Worm (Caenorhabditis elegans) whole organism, L1 larva: ENCODE data around the gene K06A9.3.

Experiments
- C04F5.9 ChIP-seq: sonication (generic microtip); optimal IDR thresholded peaks from 2 replicates; lab custom pipeline; 2016; ENCODE audit warnings: missing genetic modification characterization, missing compliant biosample characterization
- C16A3.4 ChIP-seq: fragments of 150-350 bp; optimal IDR thresholded peaks from 2 replicates; lab custom pipeline; 2014; ENCODE audit warnings: missing biosample characterization, missing genetic modification characterization
- Y116A8C.19 ChIP-seq: sonication (generic microtip); optimal IDR thresholded peaks from 2 replicates; lab custom pipeline; 2016; ENCODE audit warnings: missing compliant biosample characterization, missing genetic modification characterization, borderline replicate concordance
- alr-1 ChIP-seq: fragments of 200-800 bp; sonication (Bioruptor generic); optimal IDR thresholded peaks from 2 replicates; lab custom pipeline; 2018; ENCODE audit warnings: borderline replicate concordance, mild to moderate bottlenecking, missing genetic modification characterization, missing compliant biosample characterization
- blmp-1 ChIP-seq: fragments of 150-350 bp; optimal IDR thresholded peaks from 2 replicates; lab custom pipeline; 2014; ENCODE audit warnings: missing biosample characterization, missing genetic modification characterization
- ceh-88 ChIP-seq: fragments of 200-800 bp; sonication (Bioruptor generic); IDR thresholded peaks from 2 replicates; pipeline ENCODE4 v1.3.6; 2022; ENCODE audit warnings: missing genetic modification characterization, missing compliant biosample characterization
- ces-1 ChIP-seq: fragments of 150-350 bp; optimal IDR thresholded peaks from 2 replicates; lab custom pipeline; 2014; ENCODE audit warnings: missing biosample characterization, missing genetic modification reagents, missing genetic modification characterization
- dpl-1 ChIP-seq, 3 experiments: fragments of 150-350 bp in 2 of 3; sonication (generic microtip) in 1 of 3; optimal IDR thresholded peaks; 2 replicates each; lab custom pipeline; 2014 to 2017; ENCODE audit warnings: missing biosample characterization in 3 of 3, missing genetic modification characterization in 3 of 3, missing genetic modification reagents in 3 of 3
- dsc-1 ChIP-seq: sonication (generic microtip); optimal IDR thresholded peaks from 2 replicates; lab custom pipeline; 2016; ENCODE audit warnings: mild to moderate bottlenecking, missing genetic modification characterization, missing compliant biosample characterization
- efl-1 ChIP-seq, 4 experiments: fragments of 150-350 bp; optimal IDR thresholded peaks in 3 of 4; peaks in 1 of 4; 1 replicate in 1 of 4; 2 replicates in 3 of 4; lab custom pipeline; 2014; ENCODE audit warnings: missing biosample characterization in 2 of 4, missing genetic modification characterization in 2 of 4, missing genetic modification reagents in 2 of 4
- elt-2 ChIP-seq: sonication (generic microtip); optimal IDR thresholded peaks from 2 replicates; lab custom pipeline; 2016; ENCODE audit warnings: missing genetic modification characterization, mild to moderate bottlenecking, inconsistent platforms, missing compliant biosample characterization, missing genetic modification reagents
- fkh-4 ChIP-seq: sonication (generic microtip); optimal IDR thresholded peaks from 2 replicates; lab custom pipeline; 2016; ENCODE audit warnings: missing compliant biosample characterization, missing genetic modification characterization, borderline replicate concordance
- irx-1 ChIP-seq: sonication (generic microtip); optimal IDR thresholded peaks from 2 replicates; lab custom pipeline; 2016; ENCODE audit warnings: missing genetic modification characterization, missing compliant biosample characterization
- jun-1 ChIP-seq: fragments of 150-350 bp; optimal IDR thresholded peaks from 2 replicates; lab custom pipeline; 2014; ENCODE audit warnings: missing biosample characterization, missing genetic modification reagents, missing genetic modification characterization
- lin-14 ChIP-seq: fragments of 200-800 bp; sonication (Bioruptor generic); optimal IDR thresholded peaks from 2 replicates; lab custom pipeline; 2018; ENCODE audit warnings: mild to moderate bottlenecking, missing genetic modification characterization, moderate library complexity, missing compliant biosample characterization
- lin-15B ChIP-seq: fragments of 150-350 bp; sonication (generic microtip); optimal IDR thresholded peaks from 3 replicates; lab custom pipeline; 2014; ENCODE audit warnings: missing biosample characterization, missing genetic modification characterization
- lin-35 ChIP-seq, 2 experiments: fragments of 150-350 bp; optimal IDR thresholded peaks; 2 replicates each; lab custom pipeline; 2014; ENCODE audit warnings: missing biosample characterization in 2 of 2, missing genetic modification characterization in 2 of 2, missing genetic modification reagents in 2 of 2
- lin-39 ChIP-seq: fragments of 150-350 bp; optimal IDR thresholded peaks from 2 replicates; lab custom pipeline; 2014; ENCODE audit warnings: missing biosample characterization, missing genetic modification reagents, missing genetic modification characterization
- lir-3 ChIP-seq: sonication (generic microtip); optimal IDR thresholded peaks from 2 replicates; lab custom pipeline; 2016; ENCODE audit warnings: mild to moderate bottlenecking, missing genetic modification characterization, moderate library complexity, missing compliant biosample characterization; ENCODE audit not compliant: poor library complexity
- lsy-2 ChIP-seq, 2 experiments: fragments of 150-350 bp; optimal IDR thresholded peaks; 2 replicates each; lab custom pipeline; 2014; ENCODE audit warnings: missing biosample characterization in 2 of 2, missing genetic modification characterization in 2 of 2
- mdl-1 ChIP-seq, 2 experiments: fragments of 150-350 bp; optimal IDR thresholded peaks; 2 replicates each; lab custom pipeline; 2014 to 2017; ENCODE audit warnings: missing biosample characterization in 2 of 2, missing genetic modification characterization in 2 of 2, inconsistent platforms in 1 of 2
- mef-2 ChIP-seq: fragments of 150-350 bp; optimal IDR thresholded peaks from 2 replicates; lab custom pipeline; 2014; ENCODE audit warnings: missing biosample characterization, missing genetic modification characterization
- mep-1 ChIP-seq: fragments of 150-350 bp; optimal IDR thresholded peaks from 2 replicates; lab custom pipeline; 2014; ENCODE audit warnings: missing biosample characterization, missing genetic modification characterization
- nhr-11 ChIP-seq: fragments of 150-350 bp; optimal IDR thresholded peaks from 2 replicates; lab custom pipeline; 2014; ENCODE audit warnings: missing biosample characterization, missing genetic modification characterization
- nhr-19 ChIP-seq: fragments of 200-800 bp; sonication (Bioruptor generic); conservative IDR thresholded peaks from 2 replicates; pipeline ENCODE4 v1.3.6; 2022; ENCODE audit warnings: missing genetic modification characterization, missing compliant biosample characterization
- nhr-20 ChIP-seq: sonication (generic microtip); optimal IDR thresholded peaks from 2 replicates; lab custom pipeline; 2016; ENCODE audit warnings: mild to moderate bottlenecking, missing genetic modification characterization, missing compliant biosample characterization
- nhr-47 ChIP-seq: sonication (generic microtip); optimal IDR thresholded peaks from 2 replicates; lab custom pipeline; 2016; ENCODE audit warnings: mild to moderate bottlenecking, missing genetic modification characterization, moderate library complexity, missing compliant biosample characterization
- nhr-71 ChIP-seq: sonication (generic microtip); optimal IDR thresholded peaks from 2 replicates; lab custom pipeline; 2016; ENCODE audit warnings: mild to moderate bottlenecking, missing genetic modification characterization, moderate library complexity, missing compliant biosample characterization
- nhr-77 ChIP-seq: fragments of 150-350 bp; optimal IDR thresholded peaks from 2 replicates; lab custom pipeline; 2014; ENCODE audit warnings: missing biosample characterization, missing genetic modification characterization
- nhr-84 ChIP-seq: sonication (generic microtip); optimal IDR thresholded peaks from 2 replicates; lab custom pipeline; 2017; ENCODE audit warnings: missing biosample characterization, missing genetic modification characterization
- nhr-85 ChIP-seq: sonication (generic microtip); peaks from one replicate; lab custom pipeline; 2016; ENCODE audit warnings: missing genetic modification characterization, inconsistent platforms, missing compliant biosample characterization
- pag-3 ChIP-seq: sonication (generic microtip); optimal IDR thresholded peaks from 2 replicates; lab custom pipeline; 2017; ENCODE audit warnings: missing genetic modification characterization, mild to moderate bottlenecking, missing compliant biosample characterization, antibody characterized with exemption, borderline replicate concordance; ENCODE audit not compliant: insufficient read depth
- rnt-1 ChIP-seq: sonication (generic microtip); optimal IDR thresholded peaks from 2 replicates; lab custom pipeline; 2016; ENCODE audit warnings: mild to moderate bottlenecking, missing genetic modification characterization, moderate library complexity, missing compliant biosample characterization
- skn-1 ChIP-seq: fragments of 150-350 bp; optimal IDR thresholded peaks from 2 replicates; lab custom pipeline; 2014; ENCODE audit warnings: missing biosample characterization, missing genetic modification characterization
- snu-23 ChIP-seq: sonication (generic microtip); optimal IDR thresholded peaks from 2 replicates; lab custom pipeline; 2016; ENCODE audit warnings: missing genetic modification characterization, missing compliant biosample characterization
- sox-4 ChIP-seq: sonication (generic microtip); optimal IDR thresholded peaks from 2 replicates; lab custom pipeline; 2016; ENCODE audit warnings: missing genetic modification characterization, missing compliant biosample characterization
- swsn-7 ChIP-seq: sonication (generic microtip); optimal IDR thresholded peaks from 2 replicates; lab custom pipeline; 2016; ENCODE audit warnings: missing genetic modification characterization, missing compliant biosample characterization
- tbx-2 ChIP-seq: sonication (generic microtip); optimal IDR thresholded peaks from 2 replicates; lab custom pipeline; 2016; ENCODE audit warnings: missing genetic modification characterization, missing compliant biosample characterization
- tlp-1 ChIP-seq: fragments of 150-350 bp; optimal IDR thresholded peaks from 2 replicates; lab custom pipeline; 2014; ENCODE audit warnings: missing biosample characterization, missing genetic modification characterization
- unc-130 ChIP-seq: fragments of 150-350 bp; optimal IDR thresholded peaks from 2 replicates; lab custom pipeline; 2017; ENCODE audit warnings: missing biosample characterization, missing genetic modification characterization, inconsistent platforms
- unc-30 ChIP-seq: sonication (generic microtip); optimal IDR thresholded peaks from 2 replicates; lab custom pipeline; 2017; ENCODE audit warnings: missing biosample characterization, missing genetic modification characterization
- ztf-11 ChIP-seq, 2 experiments: sonication (generic microtip); optimal IDR thresholded peaks; 2 replicates each; lab custom pipeline; 2016 to 2017; ENCODE audit warnings: missing genetic modification characterization in 2 of 2, missing biosample characterization in 1 of 2, missing compliant biosample characterization in 1 of 2
- ztf-4 ChIP-seq: fragments of 150-350 bp; optimal IDR thresholded peaks from 2 replicates; lab custom pipeline; 2014; ENCODE audit warnings: missing biosample characterization, missing genetic modification characterization

K06A9.3 gene

ce11 chrX:1543432-1543831, 8.3 kb upstream of the K06A9.3 start:
- TF ChIP-seq elt-2 (peak; percentile 29), dpl-1 (GFP tag; optimal IDR thresholded peaks at IDR 0.05; lab: Kevin White, UChicago) (no peak), lin-35 (GFP tag; optimal IDR thresholded peaks at IDR 0.05; lab: Kevin White, UChicago) (no peak)

- peak; percentile 7 for TF ChIP-seq nhr-20 (tag; lab: Kevin White, UChicago)
- TF ChIP-seq elt-2 = peak; percentile 68
- TF ChIP-seq nhr-77 (tag; lab: Kevin White, UChicago) = no peak
These were observed 5.9 kb upstream of the K06A9.3 start for ce11 chrX:1541072-1541471.

ce11 chrX:1538830-1539229, 3.7 kb upstream of the K06A9.3 start:
- TF ChIP-seq dpl-1 (GFP tag; optimal IDR thresholded peaks at IDR 0.05; lab: Kevin White, UChicago) (no peak), efl-1 (optimal IDR thresholded peaks at IDR 0.05; lab: Kevin White, UChicago) (no peak), efl-1 (GFP tag; optimal IDR thresholded peaks at IDR 0.05 in 1 of 2; lab: Kevin White, UChicago) (peak in 1 of 2 experiments; percentile 10)

- TF ChIP-seq nhr-11 (tag; lab: Kevin White, UChicago) (peak; percentile 46), nhr-19 (GFP tag; lab: Robert Waterston, UW) (peak; percentile 70), ztf-4 (tag; lab: Kevin White, UChicago) (no peak), nhr-47 (no peak), lsy-2 (tag; optimal IDR thresholded peaks at IDR 0.05; lab: Kevin White, UChicago) (peak; percentile 47 to 48), irx-1 (tag; lab: Kevin White, UChicago) (peak; percentile 6), unc-30 (tag; lab: Kevin White, UChicago) (no peak), sox-4 (tag; lab: Kevin White, UChicago) (no peak), nhr-20 (tag; lab: Kevin White, UChicago) (peak; percentile 61), dsc-1 (tag; lab: Kevin White, UChicago) (peak; percentile 11), rnt-1 (tag; lab: Kevin White, UChicago) (peak; percentile 73), ztf-11 (tag; optimal IDR thresholded peaks at IDR 0.05; lab: Kevin White, UChicago) (no peak), lin-14 (GFP tag; lab: Kevin White, UChicago) (peak; percentile 76), tbx-2 (tag; lab: Kevin White, UChicago) (peak; percentile 61), nhr-71 (tag; lab: Kevin White, UChicago) (peak; percentile 84), unc-130 (tag; lab: Kevin White, UChicago) (peak; percentile 30), nhr-85 (peak; percentile 56), mdl-1 (tag; optimal IDR thresholded peaks at IDR 0.05; lab: Kevin White, UChicago) (peak in 1 of 2 experiments; percentile 39), nhr-77 (tag; lab: Kevin White, UChicago) (peak; percentile 41), snu-23 (GFP tag; lab: Kevin White, UChicago) (peak; percentile 58), mep-1 (tag; lab: Kevin White, UChicago) (peak; percentile 35), swsn-7 (tag; lab: Kevin White, UChicago) (peak; percentile 14), efl-1 (optimal IDR thresholded peaks at IDR 0.05; lab: Kevin White, UChicago) (peak in 1 of 2 experiments; percentile 3), efl-1 (GFP tag; optimal IDR thresholded peaks at IDR 0.05 in 1 of 2; lab: Kevin White, UChicago) (no peak), skn-1 (tag; lab: Kevin White, UChicago) (peak; percentile 67)
These were observed 977 bp upstream of the K06A9.3 start, which contains the start of gene K06A9.2 for ce11 chrX:1536138-1536537. TSS of gene K06A9.2 (plus strand) at chrX:1536366.

- TF ChIP-seq C16A3.4 (tag; lab: Kevin White, UChicago) (no peak), dsc-1 (tag; lab: Kevin White, UChicago) (no peak), C04F5.9 (no peak), jun-1 (no peak), ceh-88 (GFP tag; lab: Robert Waterston, UW) (no peak), lin-39 (tag; lab: Kevin White, UChicago) (no peak), pag-3 (tag; lab: Kevin White, UChicago) (no peak), alr-1 (no peak), tlp-1 (tag; lab: Kevin White, UChicago) (no peak), blmp-1 (tag; lab: Kevin White, UChicago) (no peak), mef-2 (no peak), fkh-4 (tag; lab: Kevin White, UChicago) (no peak), nhr-84 (tag; lab: Kevin White, UChicago) (no peak), nhr-77 (tag; lab: Kevin White, UChicago) (no peak), mdl-1 (tag; optimal IDR thresholded peaks at IDR 0.05; lab: Kevin White, UChicago) (no peak), ces-1 (GFP tag; lab: Kevin White, UChicago) (no peak), efl-1 (optimal IDR thresholded peaks at IDR 0.05; lab: Kevin White, UChicago) (no peak), efl-1 (GFP tag; optimal IDR thresholded peaks at IDR 0.05 in 1 of 2; lab: Kevin White, UChicago) (peak in 1 of 2 experiments; percentile 60), Y116A8C.19 (tag; lab: Kevin White, UChicago) (no peak), lin-15B (tag; lab: Kevin White, UChicago) (no peak), lir-3 (tag; lab: Kevin White, UChicago) (no peak)
These were observed 6.1 kb downstream of the K06A9.3 start for ce11 chrX:1529013-1529412.
